Fruit fly (Drosophila melanogaster): ENCODE measurements around the gene CG5953.

DNA sequence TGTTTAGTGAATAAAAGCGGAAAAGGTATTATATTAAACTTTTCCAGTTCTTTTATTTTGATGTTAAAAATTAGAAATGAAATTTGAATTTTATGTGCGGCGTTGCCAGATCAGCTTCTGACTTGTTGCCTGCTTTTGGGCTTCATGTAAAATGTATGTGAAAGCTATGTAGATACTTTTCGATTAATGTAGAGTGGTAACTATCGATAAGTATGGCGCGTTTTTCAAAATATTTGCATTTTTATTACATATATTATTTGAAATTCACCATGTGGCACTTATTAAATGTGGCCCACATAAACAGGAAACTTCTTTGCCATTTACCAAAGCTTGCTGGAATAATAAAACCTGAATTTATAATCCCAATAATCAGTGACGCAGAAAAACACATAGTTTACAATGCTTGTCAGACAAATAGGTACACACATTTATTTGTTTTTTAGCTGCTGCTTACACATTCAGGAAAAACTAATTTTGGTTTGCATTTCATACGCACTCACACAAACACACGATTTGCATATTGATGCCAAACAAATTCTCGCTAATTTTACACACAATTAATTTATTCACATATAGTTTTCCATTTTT is 24.9 kb downstream of the CG5953 start:
- TF ChIP-seq usp (GFP tag; optimal IDR thresholded peaks at IDR 0.05), result no peak
- TF ChIP-seq psq (optimal IDR thresholded peaks at IDR 0.05), result no peak
- TF ChIP-seq pan (optimal IDR thresholded peaks at IDR 0.05), result no peak
